Fruit fly (Drosophila melanogaster): ENCODE measurements around the gene PMP34.

DNA sequence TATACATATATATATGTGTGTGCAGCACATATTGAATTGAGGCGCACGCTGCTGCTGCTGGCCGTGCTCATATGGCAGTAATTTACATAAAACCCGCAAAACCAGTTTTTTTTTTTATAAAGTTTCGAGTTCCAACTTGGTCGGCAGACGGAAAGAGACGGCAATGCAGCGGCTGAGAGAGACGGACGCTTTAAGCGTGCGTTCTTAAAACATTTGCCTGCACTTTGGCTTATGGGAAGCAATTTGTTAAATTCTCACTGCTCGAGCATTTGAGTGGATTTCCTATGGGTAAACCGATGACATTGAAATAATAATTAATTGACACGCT lies 41.8 kb downstream of the PMP34 start:
- TF ChIP-seq CG32121 (GFP tag; IDR thresholded peaks at IDR 0.05), result no peak
- no peak for TF ChIP-seq CG34367 (tag; optimal IDR thresholded peaks at IDR 0.05)
- TF ChIP-seq CG8301 (tag; optimal IDR thresholded peaks at IDR 0.05), result no peak
- TF ChIP-seq CG8159 (tag; optimal IDR thresholded peaks at IDR 0.05), result no peak
- TF ChIP-seq Snoo (tag; optimal IDR thresholded peaks at IDR 0.05), result no peak
- no peak for TF ChIP-seq Pif1A (GFP tag; optimal IDR thresholded peaks at IDR 0.05)
- TF ChIP-seq D1 (tag; optimal IDR thresholded peaks at IDR 0.05), result no peak
- TF ChIP-seq Ets98B (GFP tag; IDR thresholded peaks at IDR 0.05), result no peak
- TF ChIP-seq Pif1B (GFP tag; optimal IDR thresholded peaks at IDR 0.05), result no peak
- TF ChIP-seq EcR (GFP tag; optimal IDR thresholded peaks at IDR 0.05), result peak; percentile 16
- no peak for TF ChIP-seq CG14655 (GFP tag; optimal IDR thresholded peaks at IDR 0.05)
- TF ChIP-seq CG10348 (GFP tag; IDR thresholded peaks at IDR 0.05), result no peak
- TF ChIP-seq CG13204 (GFP tag; optimal IDR thresholded peaks at IDR 0.05), result peak; percentile 8

Measured in whole organism, pupa.